Fruit fly (Drosophila melanogaster) whole organism, embryonic: ENCODE results near the gene CG1273.

Experiments
- ATbp ChIP-seq: fragments of 200-800 bp; sonication (Bioruptor generic); optimal IDR thresholded peaks from 2 replicates; lab custom pipeline; 2017; ENCODE audit warnings: missing biosample characterization, mild to moderate bottlenecking, missing genetic modification characterization, missing genetic modification reagents
- Awh ChIP-seq: fragments of 200-800 bp; sonication (Bioruptor generic); IDR thresholded peaks from 2 replicates; pipeline ENCODE4, ENCODE4 v1.3.6; 2022; ENCODE audit warnings: missing biosample characterization, missing genetic modification characterization
- Blimp-1 ChIP-seq: fragments of 200-800 bp; sonication (Bioruptor generic); optimal IDR thresholded peaks from 3 replicates; lab custom pipeline; 2018; ENCODE audit warnings: missing biosample characterization, missing genetic modification characterization, mild to moderate bottlenecking, moderate library complexity, missing genetic modification reagents
- C15 ChIP-seq: fragments of 200-800 bp; sonication (Bioruptor generic); IDR thresholded peaks from 3 replicates; pipeline ENCODE4 v1.3.6; 2022; ENCODE audit warnings: missing biosample characterization, missing genetic modification characterization
- CG13424 ChIP-seq: fragments of 200-800 bp; sonication (Bioruptor generic); optimal IDR thresholded peaks from 2 replicates; lab custom pipeline; 2019; ENCODE audit warnings: missing biosample characterization, mild to moderate bottlenecking, missing genetic modification characterization, moderate library complexity
- CG1647 ChIP-seq: fragments of 200-800 bp; sonication (Bioruptor generic); optimal IDR thresholded peaks from 3 replicates; lab custom pipeline; 2016; ENCODE audit warnings: missing biosample characterization, missing genetic modification characterization
- CG16863 ChIP-seq: fragments of 200-800 bp; sonication (Bioruptor generic); optimal IDR thresholded peaks from 3 replicates; lab custom pipeline; 2016; ENCODE audit warnings: missing biosample characterization, missing genetic modification characterization
- CG18599 ChIP-seq: fragments of 200-800 bp; sonication (Bioruptor generic); optimal IDR thresholded peaks from 3 replicates; lab custom pipeline; 2017; ENCODE audit warnings: missing biosample characterization, missing genetic modification characterization, mild to moderate bottlenecking, moderate library complexity, missing genetic modification reagents
- CG2202 ChIP-seq: fragments of 200-800 bp; sonication (Bioruptor generic); optimal IDR thresholded peaks from 2 replicates; lab custom pipeline; 2018; ENCODE audit warnings: missing biosample characterization, mild to moderate bottlenecking, missing genetic modification characterization
- CG3065 ChIP-seq: fragments of 200-800 bp; sonication (Bioruptor generic); optimal IDR thresholded peaks from 2 replicates; lab custom pipeline; 2016; ENCODE audit warnings: missing biosample characterization, missing genetic modification characterization
- CG31388 ChIP-seq: fragments of 200-800 bp; sonication (Bioruptor generic); optimal IDR thresholded peaks from 2 replicates; lab custom pipeline; 2016; ENCODE audit warnings: missing biosample characterization, missing genetic modification characterization
- CG4360 ChIP-seq: fragments of 200-800 bp; sonication (Bioruptor generic); IDR thresholded peaks from 2 replicates; pipeline ENCODE4 v1.3.6; 2022; ENCODE audit warnings: missing biosample characterization, missing genetic modification characterization
- CG8089 ChIP-seq: fragments of 200-800 bp; sonication (Bioruptor generic); optimal IDR thresholded peaks from 3 replicates; lab custom pipeline; 2016; ENCODE audit warnings: missing biosample characterization, missing genetic modification characterization
- CG9215 ChIP-seq: fragments of 200-800 bp; sonication (Bioruptor generic); IDR thresholded peaks from 2 replicates; pipeline ENCODE4 v1.3.6; 2022; ENCODE audit warnings: missing biosample characterization, missing genetic modification characterization
- CG9609 ChIP-seq: fragments of 200-800 bp; sonication (Bioruptor generic); optimal IDR thresholded peaks from 3 replicates; lab custom pipeline; 2016; ENCODE audit warnings: missing biosample characterization, missing genetic modification characterization
- CHES-1-like ChIP-seq: fragments of 200-800 bp; sonication (Bioruptor generic); optimal IDR thresholded peaks from 2 replicates; lab custom pipeline; 2016; ENCODE audit warnings: missing biosample characterization, missing genetic modification characterization
- Chrac-16 ChIP-seq: fragments of 200-800 bp; sonication (Bioruptor generic); optimal IDR thresholded peaks from 3 replicates; lab custom pipeline; 2016; ENCODE audit warnings: missing biosample characterization, missing genetic modification characterization
- Dip2 ChIP-seq: fragments of 200-800 bp; sonication (Bioruptor generic); IDR thresholded peaks from 2 replicates; pipeline ENCODE4 v1.3.6; 2022; ENCODE audit warnings: missing biosample characterization, missing genetic modification characterization
- Doc3 ChIP-seq: fragments of 200-800 bp; sonication (Bioruptor generic); IDR thresholded peaks from 3 replicates; pipeline ENCODE4 v1.3.6; 2022; ENCODE audit warnings: missing biosample characterization, missing genetic modification characterization; ENCODE audit not compliant: partially characterized antibody
- Ets65A ChIP-seq: fragments of 200-800 bp; sonication (Bioruptor generic); peaks from one replicate; lab custom pipeline; 2016; ENCODE audit warnings: missing biosample characterization, missing genetic modification characterization
- H2.0 ChIP-seq: fragments of 200-800 bp; sonication (Bioruptor generic); IDR thresholded peaks from 2 replicates; pipeline ENCODE4 v1.3.6; 2022; ENCODE audit warnings: missing biosample characterization, missing genetic modification characterization
- HLH3B ChIP-seq: fragments of 200-800 bp; sonication (Bioruptor generic); IDR thresholded peaks from 2 replicates; pipeline ENCODE4 v1.3.6; 2022; ENCODE audit warnings: missing biosample characterization, missing genetic modification characterization
- NfI ChIP-seq: fragments of 200-800 bp; sonication (Bioruptor generic); optimal IDR thresholded peaks from 3 replicates; lab custom pipeline; 2018; ENCODE audit warnings: missing biosample characterization, mild to moderate bottlenecking, missing genetic modification characterization, moderate library complexity
- Xrp1 ChIP-seq: fragments of 200-800 bp; sonication (Bioruptor generic); IDR thresholded peaks from 2 replicates; pipeline ENCODE4 v1.3.6; 2022; ENCODE audit warnings: missing biosample characterization, missing genetic modification characterization
- ac ChIP-seq: fragments of 200-800 bp; sonication (Bioruptor generic); optimal IDR thresholded peaks from 3 replicates; lab custom pipeline; 2017; ENCODE audit warnings: missing biosample characterization, mild to moderate bottlenecking, missing genetic modification characterization
- al ChIP-seq: fragments of 200-800 bp; sonication (Bioruptor generic); IDR thresholded peaks from 2 replicates; pipeline ENCODE4 v1.3.6; 2022; ENCODE audit warnings: missing biosample characterization, missing genetic modification characterization
- dati ChIP-seq: fragments of 200-800 bp; sonication (Bioruptor generic); IDR thresholded peaks from 2 replicates; pipeline ENCODE4 v1.3.6; 2022; ENCODE audit warnings: missing biosample characterization, missing genetic modification characterization
- grau ChIP-seq: fragments of 200-800 bp; optimal IDR thresholded peaks from 3 replicates; lab custom pipeline; 2019; ENCODE audit warnings: missing biosample characterization, mild to moderate bottlenecking, missing genetic modification characterization, moderate library complexity
- grn ChIP-seq: fragments of 200-800 bp; sonication (Bioruptor generic); optimal IDR thresholded peaks from 3 replicates; lab custom pipeline; 2017; ENCODE audit warnings: missing biosample characterization, missing genetic modification characterization
- hb ChIP-seq: fragments of 200-800 bp; sonication (Bioruptor generic); IDR thresholded peaks from 3 replicates; pipeline ENCODE4 v1.3.6; 2022; ENCODE audit warnings: missing biosample characterization, missing genetic modification characterization; ENCODE audit not compliant: partially characterized antibody
- jigr1 ChIP-seq: fragments of 200-800 bp; sonication (Bioruptor generic); IDR thresholded peaks from 3 replicates; pipeline ENCODE4 v1.3.6; 2022; ENCODE audit warnings: missing biosample characterization, missing genetic modification characterization
- kay ChIP-seq: fragments of 200-800 bp; sonication (Bioruptor generic); optimal IDR thresholded peaks from 2 replicates; lab custom pipeline; 2016; ENCODE audit warnings: missing biosample characterization, missing genetic modification characterization
- kni ChIP-seq: fragments of 200-800 bp; sonication (Bioruptor generic); optimal IDR thresholded peaks from 3 replicates; lab custom pipeline; 2017; ENCODE audit warnings: mild to moderate bottlenecking, missing biosample characterization, missing genetic modification reagents, missing genetic modification characterization
- lbe ChIP-seq: fragments of 200-800 bp; sonication (Bioruptor generic); optimal IDR thresholded peaks from 2 replicates; lab custom pipeline; 2016; ENCODE audit warnings: missing biosample characterization, mild to moderate bottlenecking, missing genetic modification characterization
- oc ChIP-seq: fragments of 200-800 bp; sonication (Bioruptor generic); optimal IDR thresholded peaks from 2 replicates; lab custom pipeline; 2018; ENCODE audit warnings: missing biosample characterization, mild to moderate bottlenecking, missing genetic modification characterization, moderate library complexity
- pan ChIP-seq, 4 experiments: fragments of >200 bp in 3 of 4; fragments of 200-800 bp in 1 of 4; sonication (Bioruptor generic) in 1 of 4; optimal IDR thresholded peaks in 3 of 4; IDR thresholded peaks in 1 of 4; 2 replicates each; pipeline versions ENCODE4 v1.3.6 to Lab custom; 2017 to 2022; ENCODE audit warnings: missing biosample characterization in 2 of 4, missing genetic modification characterization in 2 of 4, mixed read lengths in 1 of 4
- repo ChIP-seq: fragments of 200-800 bp; sonication (Bioruptor generic); optimal IDR thresholded peaks from 2 replicates; lab custom pipeline; 2016; ENCODE audit warnings: missing biosample characterization, missing genetic modification characterization
- seq ChIP-seq: fragments of 200-800 bp; sonication (Bioruptor generic); IDR thresholded peaks from 2 replicates; pipeline ENCODE4 v1.3.6; 2022; ENCODE audit warnings: missing biosample characterization, missing genetic modification characterization
- so ChIP-seq: fragments of 200-800 bp; sonication (Bioruptor generic); IDR thresholded peaks from 3 replicates; pipeline ENCODE4 v1.3.6; 2022; ENCODE audit warnings: missing biosample characterization, missing genetic modification characterization
- sqz ChIP-seq: fragments of 200-800 bp; sonication (Bioruptor generic); optimal IDR thresholded peaks from 3 replicates; lab custom pipeline; 2018; ENCODE audit warnings: missing biosample characterization, mild to moderate bottlenecking, missing genetic modification characterization
- tap ChIP-seq: fragments of 200-800 bp; optimal IDR thresholded peaks from 3 replicates; lab custom pipeline; 2019; ENCODE audit warnings: missing biosample characterization, mild to moderate bottlenecking, missing genetic modification characterization, moderate library complexity
- tll ChIP-seq, 2 experiments: fragments of 200-800 bp in 1 of 2; fragments of >200 bp in 1 of 2; sonication (Bioruptor generic) in 1 of 2; optimal IDR thresholded peaks; 2 replicates each; lab custom pipeline; 2017 to 2019; ENCODE audit warnings: missing biosample characterization in 2 of 2, missing genetic modification characterization in 2 of 2, mild to moderate bottlenecking in 1 of 2, moderate library complexity in 1 of 2
- ttk ChIP-seq: fragments of 200-800 bp; sonication (Bioruptor generic); IDR thresholded peaks from 2 replicates; pipeline ENCODE4 v2.1.2; 2022; ENCODE audit warnings: missing biosample characterization, missing genetic modification characterization
- yki ChIP-seq: fragments of >200 bp; optimal IDR thresholded peaks from 3 replicates; lab custom pipeline; 2018
- zf30C ChIP-seq: fragments of 200-800 bp; sonication (Bioruptor generic); optimal IDR thresholded peaks from 3 replicates; lab custom pipeline; 2018; ENCODE audit warnings: missing biosample characterization, mild to moderate bottlenecking, missing genetic modification characterization
- zfh2 ChIP-seq: fragments of 200-800 bp; sonication (Bioruptor generic); optimal IDR thresholded peaks from 2 replicates; lab custom pipeline; 2016; ENCODE audit warnings: missing biosample characterization, missing genetic modification characterization

CG1273 gene

DNA sequence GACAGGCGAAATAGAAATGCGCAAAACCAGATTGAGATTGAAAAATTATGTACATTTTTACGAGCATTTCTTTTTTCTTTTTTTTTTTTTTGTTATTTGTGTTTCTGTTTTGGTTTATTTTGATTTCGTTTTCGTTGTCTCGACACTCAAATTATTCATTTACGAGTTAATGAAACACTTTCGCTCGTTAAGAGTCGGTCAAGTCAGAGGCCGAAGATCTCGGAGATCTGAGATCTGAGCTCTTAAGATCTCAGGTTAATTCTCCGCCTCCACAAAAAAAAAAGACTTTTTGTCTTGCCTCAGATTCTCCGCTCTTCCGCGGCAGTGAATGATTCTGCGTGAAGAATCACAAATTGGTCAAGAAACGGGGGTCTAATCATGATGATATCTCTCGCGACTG is 2.3 kb downstream of the CG1273 start:
- peak; percentile 88 for TF ChIP-seq Blimp-1 (GFP tag; lab: Kevin White, UChicago)
- TF ChIP-seq Awh (GFP tag; lab: Robert Waterston, UW), result 0 out of 2 replicates have a peak, but pooled peaks have one; percentile 54
- no peak for TF ChIP-seq pan (optimal IDR thresholded peaks at IDR 0.05; lab: Kevin White, UChicago)
- no peak for TF ChIP-seq pan (GFP tag; optimal IDR thresholded peaks at IDR 0.05 in 1 of 2, IDR thresholded peaks at IDR 0.05 in 1 of 2)
- TF ChIP-seq grn (GFP tag; lab: Kevin White, UChicago), result peak; percentile 1
- no peak for TF ChIP-seq CHES-1-like (GFP tag; lab: Kevin White, UChicago)
- no peak for TF ChIP-seq CG3065
- TF ChIP-seq tll (GFP tag; optimal IDR thresholded peaks at IDR 0.05; lab: Kevin White, UChicago), result no peak

DNA sequence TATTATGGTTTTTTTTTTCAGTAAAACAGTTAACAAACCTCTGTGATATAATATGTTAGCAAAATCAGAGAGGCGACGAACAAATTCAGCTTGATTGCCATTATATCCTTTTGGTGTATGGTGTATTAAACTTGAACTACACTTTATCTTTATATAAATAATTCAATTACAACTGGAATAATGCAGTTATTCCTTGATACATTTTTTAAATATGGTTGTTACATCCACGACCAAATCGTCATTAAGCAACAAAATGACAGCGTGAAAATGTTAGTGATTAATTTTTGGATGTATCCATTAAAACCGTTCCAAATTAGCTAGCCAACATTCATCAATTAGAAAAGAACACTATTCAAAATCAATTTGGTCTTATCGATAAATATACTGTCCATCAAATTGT is 3.9 kb downstream of the CG1273 start, which contains the start of gene CG33764:
CG33764 (minus strand) TSS at position 101 of the 400 bp plus-strand sequence.
- TF ChIP-seq kay (GFP tag; lab: Kevin White, UChicago), result no peak
- TF ChIP-seq zfh2 (GFP tag; lab: Kevin White, UChicago), result no peak
- TF ChIP-seq jigr1 (GFP tag; lab: Robert Waterston, UW), result no peak
- no peak for TF ChIP-seq seq (GFP tag; lab: Robert Waterston, UW)
- TF ChIP-seq ATbp (GFP tag; lab: Kevin White, UChicago), result no peak
- TF ChIP-seq CG2202 (tag; lab: Kevin White, UChicago), result no peak
- TF ChIP-seq HLH3B (GFP tag; lab: Robert Waterston, UW), result no peak
- TF ChIP-seq yki (lab: Kevin White, UChicago), result no peak
- TF ChIP-seq zf30C, result no peak
- no peak for TF ChIP-seq lbe (GFP tag; lab: Kevin White, UChicago)
- TF ChIP-seq NfI (GFP tag; lab: Kevin White, UChicago), result no peak
- no peak for TF ChIP-seq CG18599 (GFP tag; lab: Kevin White, UChicago)

DNA sequence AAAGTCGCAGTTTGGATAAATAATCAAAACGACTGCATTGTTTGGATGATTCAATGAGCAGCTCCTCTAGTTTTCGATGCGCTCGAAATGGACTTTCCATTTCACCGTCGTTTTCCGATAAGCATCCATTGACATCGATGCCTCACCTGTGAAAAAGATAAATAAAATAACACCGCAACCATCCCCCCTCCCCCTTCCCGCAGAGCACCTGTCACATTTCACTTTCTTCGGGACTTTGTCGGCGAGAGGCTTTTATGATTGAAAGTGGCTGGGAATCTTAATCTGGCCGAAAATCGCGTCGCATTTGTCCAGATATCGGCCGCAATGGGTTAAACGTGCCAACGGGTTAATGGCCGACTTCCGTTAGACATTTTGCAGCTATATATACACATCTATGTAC is 5.7 kb downstream of the CG1273 start:
- TF ChIP-seq CG9215, result no peak
- TF ChIP-seq grn (GFP tag; lab: Kevin White, UChicago), result peak; percentile 22
- TF ChIP-seq kni (GFP tag; lab: Kevin White, UChicago), result peak; percentile 31
- TF ChIP-seq CG31388 (GFP tag; lab: Kevin White, UChicago), result no peak
- TF ChIP-seq Blimp-1 (GFP tag; lab: Kevin White, UChicago), result peak; percentile 98
- peak; percentile 69 for TF ChIP-seq oc (tag; lab: Kevin White, UChicago)
- TF ChIP-seq CG1647 (GFP tag; lab: Kevin White, UChicago), result no peak
- no peak for TF ChIP-seq so
- no peak for TF ChIP-seq Dip2 (GFP tag; lab: Robert Waterston, UW)
- no peak for TF ChIP-seq sqz (GFP tag; lab: Kevin White, UChicago)
- TF ChIP-seq CG9609 (GFP tag; lab: Kevin White, UChicago), result no peak

DNA sequence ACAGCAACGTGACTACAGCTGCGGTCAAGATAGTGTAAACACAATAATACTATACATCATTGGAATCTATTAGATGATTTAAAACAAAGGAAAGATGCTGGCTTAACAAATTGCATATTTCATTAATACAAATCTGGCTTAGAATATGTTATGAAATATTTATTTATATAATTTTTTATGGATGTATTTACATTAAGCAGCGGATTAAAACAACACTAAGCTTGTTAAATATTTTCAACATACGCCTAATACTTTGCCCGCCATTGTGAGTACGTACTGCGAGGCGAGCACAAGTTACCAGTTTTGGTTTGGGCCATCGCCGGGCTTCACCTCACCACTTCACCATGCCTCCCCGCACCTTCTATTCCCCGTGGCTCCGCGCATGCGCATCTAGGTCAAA is 6.4 kb downstream of the CG1273 start:
- TF ChIP-seq tap (tag; lab: Kevin White, UChicago), result peak; percentile 81
- TF ChIP-seq grn (GFP tag; lab: Kevin White, UChicago), result no peak
- TF ChIP-seq grau (tag; lab: Kevin White, UChicago), result peak; percentile 81
- peak; percentile 69 for TF ChIP-seq ATbp (GFP tag; lab: Kevin White, UChicago)
- TF ChIP-seq Chrac-16 (GFP tag; lab: Kevin White, UChicago), result peak; percentile 48
- no peak for TF ChIP-seq repo (GFP tag; lab: Kevin White, UChicago)
- TF ChIP-seq Xrp1 (GFP tag; lab: Robert Waterston, UW), result peak; percentile 81
- TF ChIP-seq CG16863 (GFP tag; lab: Kevin White, UChicago), result no peak
- TF ChIP-seq Ets65A, result no peak
- TF ChIP-seq CG13424 (tag; lab: Kevin White, UChicago), result peak; percentile 82
- 0 out of 2 replicates have a peak, but pooled peaks have one; percentile 32 for TF ChIP-seq al (GFP tag; lab: Robert Waterston, UW)
- no peak for TF ChIP-seq hb
- no peak for TF ChIP-seq dati (GFP tag; lab: Robert Waterston, UW)
- peak; percentile 15; the same call in 1 of the 3 replicates for TF ChIP-seq C15 (GFP tag; lab: Robert Waterston, UW)
- TF ChIP-seq CG4360 (GFP tag; lab: Robert Waterston, UW), result no peak
- no peak for TF ChIP-seq Doc3 (GFP tag; lab: Robert Waterston, UW)
- peak; percentile 20; the same call in 1 of the 2 replicates for TF ChIP-seq H2.0
- TF ChIP-seq ac (GFP tag; lab: Kevin White, UChicago), result no peak
- peak; percentile 61; the same call in 1 of the 2 replicates for TF ChIP-seq ttk (GFP tag; lab: Robert Waterston, UW)
- TF ChIP-seq CG8089 (GFP tag; lab: Kevin White, UChicago), result no peak
